Worm (Caenorhabditis elegans): ENCODE data around the gene Y7A5A.6.

Y7A5A.6 gene

DNA sequence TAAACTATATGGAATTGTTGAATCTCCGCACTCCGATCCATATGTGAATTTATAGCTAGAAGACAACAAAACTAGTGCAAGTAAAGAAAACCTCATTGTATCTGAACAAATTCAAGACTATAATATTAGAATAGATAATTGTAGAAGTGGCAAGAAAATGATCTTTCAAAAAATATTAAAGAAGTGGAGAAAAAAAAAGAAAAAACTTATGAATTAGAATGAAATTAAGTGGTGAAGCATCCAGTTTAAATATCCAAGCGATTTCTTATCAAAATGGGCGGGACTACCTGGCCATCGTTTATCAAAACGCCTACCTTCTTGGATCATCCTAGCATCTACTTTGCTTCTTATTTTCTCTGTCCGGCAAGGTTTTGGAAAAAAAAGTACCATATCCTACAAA is 42.3 kb downstream of the Y7A5A.6 start, which contains the start of gene wrt-4:
Gene wrt-4 (minus strand): TSS at position 101 of the 400 bp plus-strand sequence.
- TF ChIP-seq hmbx-1 (tag; optimal IDR thresholded peaks at IDR 0.05), result no peak
- no peak for TF ChIP-seq hmg-4 (GFP tag; optimal IDR thresholded peaks at IDR 0.05)
- no peak for TF ChIP-seq ets-7 (tag; optimal IDR thresholded peaks at IDR 0.05)
- TF ChIP-seq sea-1 (GFP tag; conservative IDR thresholded peaks at IDR 0.05), result no peak
- no peak for TF ChIP-seq B0310.2 (tag; optimal IDR thresholded peaks at IDR 0.05)
- TF ChIP-seq tbx-37 (GFP tag; conservative IDR thresholded peaks at IDR 0.05), result no peak
- no peak for TF ChIP-seq flt-1 (GFP tag; IDR thresholded peaks at IDR 0.05)
- no peak for TF ChIP-seq tbx-11 (GFP tag; IDR thresholded peaks at IDR 0.05)
- no peak for TF ChIP-seq F13C5.2 (tag; optimal IDR thresholded peaks at IDR 0.05)
- no peak for TF ChIP-seq ama-1 (optimal IDR thresholded peaks at IDR 0.05)

DNA sequence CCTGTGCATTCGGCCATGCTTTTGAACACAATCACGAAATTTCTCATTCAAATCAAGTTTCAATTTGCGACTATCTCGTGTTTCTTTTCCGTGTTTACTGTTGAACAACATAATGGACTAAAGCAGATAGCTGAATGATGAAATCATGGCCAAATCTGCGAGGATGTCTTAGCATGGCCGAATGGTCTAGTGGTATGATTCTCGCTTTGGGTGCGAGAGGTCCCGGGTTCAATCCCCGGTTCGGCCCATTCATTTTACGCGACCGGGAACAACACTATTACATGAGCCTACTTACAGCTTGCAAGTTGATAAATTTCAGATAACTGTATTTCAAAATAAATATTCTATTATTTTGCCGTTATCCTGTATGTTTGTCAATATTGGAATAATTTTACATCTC is 48.2 kb downstream of the Y7A5A.6 start:
- TF ChIP-seq tbx-11 (GFP tag; IDR thresholded peaks at IDR 0.05) (no peak), aly-1 (tag; optimal IDR thresholded peaks at IDR 0.05) (no peak), flt-1 (GFP tag; IDR thresholded peaks at IDR 0.05) (no peak), B0310.2 (tag; optimal IDR thresholded peaks at IDR 0.05) (no peak), ceh-36 (tag; optimal IDR thresholded peaks at IDR 0.05) (no peak), scrt-1 (GFP tag; IDR thresholded peaks at IDR 0.05) (no peak), hmbx-1 (tag; optimal IDR thresholded peaks at IDR 0.05) (no peak), hnd-1 (tag; optimal IDR thresholded peaks at IDR 0.05) (no peak), hmg-4 (GFP tag; optimal IDR thresholded peaks at IDR 0.05) (no peak), tbx-37 (GFP tag; conservative IDR thresholded peaks at IDR 0.05) (no peak), pes-1 (GFP tag; IDR thresholded peaks at IDR 0.05) (no peak), ceh-13 (GFP tag; optimal IDR thresholded peaks at IDR 0.05) (no peak), tra-4 (tag; optimal IDR thresholded peaks at IDR 0.05) (no peak), F13C5.2 (tag; optimal IDR thresholded peaks at IDR 0.05) (no peak), sea-1 (GFP tag; conservative IDR thresholded peaks at IDR 0.05) (no peak), ama-1 (optimal IDR thresholded peaks at IDR 0.05) (no peak)

All from whole organism, early embryonic.